Fruit fly (Drosophila melanogaster) whole organism, prepupa: ENCODE measurements around the gene CG42870.
A peak's percentile ranks its signal among the peaks of the same experiment; 100 is the strongest.

Experiments used
- CG1621 ChIP-seq: fragments of 200-800 bp; sonication (Bioruptor generic); optimal IDR thresholded peaks from 3 replicates; lab custom pipeline; 2018; ENCODE audit warnings: missing biosample characterization, mild to moderate bottlenecking, missing genetic modification characterization
- CG31627 ChIP-seq: fragments of 200-800 bp; sonication (Bioruptor generic); optimal IDR thresholded peaks from 3 replicates; lab custom pipeline; 2016; ENCODE audit warnings: missing biosample characterization, missing genetic modification characterization
- CG6808 ChIP-seq: fragments of 200-800 bp; sonication (Bioruptor generic); optimal IDR thresholded peaks from 3 replicates; lab custom pipeline; 2017; ENCODE audit warnings: missing biosample characterization, missing genetic modification characterization, mild to moderate bottlenecking, moderate library complexity, missing genetic modification reagents
- CG6854 ChIP-seq: fragments of 200-800 bp; sonication (Bioruptor generic); optimal IDR thresholded peaks from 2 replicates; lab custom pipeline; 2017; ENCODE audit warnings: missing biosample characterization, mild to moderate bottlenecking, missing genetic modification characterization
- Eip78C ChIP-seq: fragments of 200-800 bp; sonication (Bioruptor generic); peaks from one replicate; lab custom pipeline; 2016; ENCODE audit warnings: missing biosample characterization, missing genetic modification characterization
- Sox14 ChIP-seq: fragments of 200-800 bp; sonication (Bioruptor generic); optimal IDR thresholded peaks from 3 replicates; lab custom pipeline; 2016; ENCODE audit warnings: missing biosample characterization, missing genetic modification characterization
- fd59A ChIP-seq: fragments of 200-800 bp; sonication (Bioruptor generic); optimal IDR thresholded peaks from 2 replicates; lab custom pipeline; 2017; ENCODE audit warnings: missing biosample characterization, mild to moderate bottlenecking, missing genetic modification characterization, missing genetic modification reagents
- spab ChIP-seq: fragments of 200-800 bp; sonication (Bioruptor generic); optimal IDR thresholded peaks from 2 replicates; lab custom pipeline; 2017; ENCODE audit warnings: missing biosample characterization, mild to moderate bottlenecking, missing genetic modification characterization, missing genetic modification reagents

CG42870 gene

DNA sequence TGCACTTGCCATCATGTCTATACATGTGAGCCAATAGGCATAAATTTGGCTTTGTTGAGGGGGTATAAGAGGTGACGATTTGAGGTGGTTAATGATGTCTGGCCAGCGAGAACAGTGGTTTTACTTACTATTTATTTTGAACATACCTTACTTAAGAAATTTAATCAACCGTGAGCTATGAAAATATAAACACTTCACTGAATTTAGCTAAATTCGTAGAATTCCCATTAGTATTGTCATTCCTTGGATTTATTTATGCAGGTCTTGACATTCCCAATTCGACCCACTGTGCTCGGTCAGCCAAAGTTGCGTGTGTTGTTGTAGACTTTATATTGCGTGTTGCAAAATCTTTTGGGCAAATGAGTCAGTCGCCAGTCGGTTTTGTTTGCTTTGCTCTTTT is 49.3 kb downstream of the CG42870 start (continued):
- no peak for TF ChIP-seq fd59A (GFP tag; lab: Kevin White, UChicago)
- peak; percentile 81 for TF ChIP-seq Eip78C (GFP tag; lab: Kevin White, UChicago)
- TF ChIP-seq spab (GFP tag; lab: Kevin White, UChicago) = no peak
- peak; percentile 35 for TF ChIP-seq Sox14 (GFP tag; lab: Kevin White, UChicago)
- TF ChIP-seq CG31627 (GFP tag; lab: Kevin White, UChicago) = peak; percentile 23
- TF ChIP-seq CG6854 (GFP tag; lab: Kevin White, UChicago) = no peak
- no peak for TF ChIP-seq CG1621 (tag; lab: Kevin White, UChicago)
- TF ChIP-seq CG6808 (GFP tag; lab: Kevin White, UChicago) = no peak
